Fruit fly (Drosophila melanogaster) whole organism, embryonic: ENCODE data around the gene Scm.
A peak's percentile ranks its signal among the peaks of the same experiment; 100 is the strongest.

Experiments used
- Abd-B ChIP-seq: fragments of 200-800 bp; sonication (Bioruptor generic); optimal IDR thresholded peaks from 2 replicates; lab custom pipeline; 2018; ENCODE audit warnings: missing biosample characterization, mild to moderate bottlenecking, missing genetic modification characterization, moderate library complexity
- Adf1 ChIP-seq: fragments of 200-800 bp; sonication (Bioruptor generic); IDR thresholded peaks from 2 replicates; pipeline ENCODE4 v1.3.6; 2022; ENCODE audit warnings: missing biosample characterization, missing genetic modification characterization
- Asciz ChIP-seq: fragments of 200-800 bp; sonication (Bioruptor generic); optimal IDR thresholded peaks from 2 replicates; lab custom pipeline; 2017; ENCODE audit warnings: missing biosample characterization, mild to moderate bottlenecking, missing genetic modification characterization, missing genetic modification reagents
- Atf3 ChIP-seq: fragments of 200-800 bp; sonication (Bioruptor generic); optimal IDR thresholded peaks from 3 replicates; lab custom pipeline; 2016; ENCODE audit warnings: missing biosample characterization, missing genetic modification characterization
- CG10274 ChIP-seq: fragments of 200-800 bp; sonication (Bioruptor generic); optimal IDR thresholded peaks from 3 replicates; lab custom pipeline; 2017; ENCODE audit warnings: missing biosample characterization, mild to moderate bottlenecking, missing genetic modification characterization
- CG12299 ChIP-seq: fragments of 200-800 bp; sonication (Bioruptor generic); optimal IDR thresholded peaks from 2 replicates; lab custom pipeline; 2018; ENCODE audit warnings: missing biosample characterization, mild to moderate bottlenecking, missing genetic modification characterization
- CG1233 ChIP-seq: fragments of 200-800 bp; sonication (Bioruptor generic); optimal IDR thresholded peaks from 4 replicates; lab custom pipeline; 2018; ENCODE audit warnings: missing biosample characterization, mild to moderate bottlenecking, missing genetic modification characterization
- CG13624 ChIP-seq: fragments of 200-800 bp; sonication (Bioruptor generic); optimal IDR thresholded peaks from 2 replicates; lab custom pipeline; 2016; ENCODE audit warnings: missing biosample characterization, missing genetic modification characterization
- CG1529 ChIP-seq: fragments of 200-800 bp; sonication (Bioruptor generic); optimal IDR thresholded peaks from 3 replicates; lab custom pipeline; 2018; ENCODE audit warnings: missing biosample characterization, missing genetic modification characterization
- CG1602 ChIP-seq: fragments of 200-800 bp; sonication (Bioruptor generic); optimal IDR thresholded peaks from 3 replicates; lab custom pipeline; 2016; ENCODE audit warnings: missing biosample characterization, missing genetic modification characterization
- CG2202 ChIP-seq: fragments of 200-800 bp; sonication (Bioruptor generic); optimal IDR thresholded peaks from 2 replicates; lab custom pipeline; 2018; ENCODE audit warnings: missing biosample characterization, mild to moderate bottlenecking, missing genetic modification characterization
- CG30020 ChIP-seq: fragments of 200-800 bp; optimal IDR thresholded peaks from 2 replicates; lab custom pipeline; 2019; ENCODE audit warnings: missing biosample characterization, mild to moderate bottlenecking, missing genetic modification characterization, moderate library complexity
- CG32772 ChIP-seq: fragments of 200-800 bp; sonication (Bioruptor generic); IDR thresholded peaks from 2 replicates; pipeline ENCODE4 v1.3.6; 2022; ENCODE audit warnings: missing biosample characterization, missing genetic modification characterization
- CG34224 ChIP-seq: fragments of 200-800 bp; sonication (Bioruptor generic); IDR thresholded peaks from 3 replicates; pipeline ENCODE4 v1.3.6; 2022; ENCODE audit warnings: missing biosample characterization, missing genetic modification characterization; ENCODE audit not compliant: partially characterized antibody
- CG4282 ChIP-seq: fragments of 200-800 bp; sonication (Bioruptor generic); optimal IDR thresholded peaks from 2 replicates; lab custom pipeline; 2016; ENCODE audit warnings: missing biosample characterization, missing genetic modification characterization
- CG6854 ChIP-seq: fragments of 200-800 bp; sonication (Bioruptor generic); optimal IDR thresholded peaks from 3 replicates; lab custom pipeline; 2017; ENCODE audit warnings: missing biosample characterization, mild to moderate bottlenecking, missing genetic modification characterization
- CG7786 ChIP-seq: fragments of 200-800 bp; sonication (Bioruptor generic); optimal IDR thresholded peaks from 2 replicates; lab custom pipeline; 2016; ENCODE audit warnings: missing biosample characterization, missing genetic modification characterization
- CkIIα-i1 ChIP-seq: fragments of 200-800 bp; sonication (Bioruptor generic); IDR thresholded peaks from 2 replicates; pipeline ENCODE4 v1.3.6; 2022; ENCODE audit warnings: missing biosample characterization, missing genetic modification characterization
- D19A ChIP-seq: fragments of 200-800 bp; optimal IDR thresholded peaks from 3 replicates; lab custom pipeline; 2019; ENCODE audit warnings: missing biosample characterization, mild to moderate bottlenecking, missing genetic modification characterization, moderate library complexity
- Dek ChIP-seq: fragments of 200-800 bp; sonication (Bioruptor generic); optimal IDR thresholded peaks from 3 replicates; lab custom pipeline; 2019; ENCODE audit warnings: missing biosample characterization, mild to moderate bottlenecking, missing genetic modification characterization, moderate library complexity
- Eip74EF ChIP-seq, 2 experiments: fragments of 200-800 bp in 1 of 2; fragments of >200 bp in 1 of 2; sonication (Bioruptor generic) in 1 of 2; optimal IDR thresholded peaks; 2 replicates each; lab custom pipeline; 2017 to 2019; ENCODE audit warnings: missing biosample characterization in 2 of 2, missing genetic modification characterization in 2 of 2, mild to moderate bottlenecking in 1 of 2, moderate library complexity in 1 of 2
- Gsc ChIP-seq: fragments of 200-800 bp; sonication (Bioruptor generic); IDR thresholded peaks from 2 replicates; pipeline ENCODE4 v1.3.6; 2022; ENCODE audit warnings: missing biosample characterization, missing genetic modification characterization
- HLH54F ChIP-seq: fragments of 200-800 bp; sonication (Bioruptor generic); optimal IDR thresholded peaks from 3 replicates; lab custom pipeline; 2016; ENCODE audit warnings: missing biosample characterization, missing genetic modification characterization
- Hmx ChIP-seq: fragments of 200-800 bp; sonication (Bioruptor generic); optimal IDR thresholded peaks from 2 replicates; lab custom pipeline; 2016; ENCODE audit warnings: missing biosample characterization, missing genetic modification characterization
- Jarid2 ChIP-seq: fragments of 200-800 bp; sonication (Bioruptor generic); optimal IDR thresholded peaks from 3 replicates; lab custom pipeline; 2017; ENCODE audit warnings: mild to moderate bottlenecking, missing biosample characterization, missing genetic modification reagents, missing genetic modification characterization
- Scr ChIP-seq: fragments of 200-800 bp; sonication (Bioruptor generic); IDR thresholded peaks from 2 replicates; pipeline ENCODE4 v1.3.6; 2022; ENCODE audit warnings: missing biosample characterization, missing genetic modification characterization; ENCODE audit not compliant: partially characterized antibody
- TFAM ChIP-seq: fragments of 200-800 bp; sonication (Bioruptor generic); optimal IDR thresholded peaks from 2 replicates; lab custom pipeline; 2017; ENCODE audit warnings: missing biosample characterization, missing genetic modification characterization, inconsistent platforms
- Vsx1 ChIP-seq: fragments of 200-800 bp; sonication (Bioruptor generic); optimal IDR thresholded peaks from 2 replicates; lab custom pipeline; 2017; ENCODE audit warnings: missing biosample characterization, mild to moderate bottlenecking, missing genetic modification characterization, missing genetic modification reagents
- ab ChIP-seq: fragments of 200-800 bp; sonication (Bioruptor generic); optimal IDR thresholded peaks from 2 replicates; lab custom pipeline; 2016; ENCODE audit warnings: missing biosample characterization, missing genetic modification characterization
- abd-A ChIP-seq: fragments of 200-800 bp; sonication (Bioruptor generic); optimal IDR thresholded peaks from 3 replicates; lab custom pipeline; 2019; ENCODE audit warnings: missing biosample characterization, mild to moderate bottlenecking, missing genetic modification characterization, moderate library complexity
- ap ChIP-seq: fragments of 200-800 bp; sonication (Bioruptor generic); IDR thresholded peaks from 2 replicates; pipeline ENCODE4 v1.3.6; 2022; ENCODE audit warnings: missing biosample characterization, missing genetic modification characterization
- bcd ChIP-seq: fragments of 200-800 bp; sonication (Bioruptor generic); optimal IDR thresholded peaks from 2 replicates; lab custom pipeline; 2017; ENCODE audit warnings: missing biosample characterization, mild to moderate bottlenecking, missing genetic modification characterization
- bigmax ChIP-seq: fragments of 200-800 bp; sonication (Bioruptor generic); optimal IDR thresholded peaks from 2 replicates; lab custom pipeline; 2018; ENCODE audit warnings: missing biosample characterization, mild to moderate bottlenecking, missing genetic modification characterization
- bsh ChIP-seq, 2 experiments: fragments of 200-800 bp; sonication (Bioruptor generic); optimal IDR thresholded peaks; 2 replicates each; lab custom pipeline; 2017 to 2018; ENCODE audit warnings: mild to moderate bottlenecking in 2 of 2, missing biosample characterization in 2 of 2, missing genetic modification characterization in 2 of 2, moderate library complexity in 1 of 2
- cad ChIP-seq: fragments of >200 bp; optimal IDR thresholded peaks from 2 replicates; lab custom pipeline; 2017; ENCODE audit warnings: missing biosample characterization, missing genetic modification characterization
- caup ChIP-seq: fragments of 200-800 bp; sonication (Bioruptor generic); optimal IDR thresholded peaks from 3 replicates; lab custom pipeline; 2017; ENCODE audit warnings: missing biosample characterization, mild to moderate bottlenecking, missing genetic modification characterization, moderate library complexity; ENCODE audit not compliant: severe bottlenecking
- crc ChIP-seq: fragments of 200-800 bp; sonication (Bioruptor generic); optimal IDR thresholded peaks from 2 replicates; lab custom pipeline; 2016; ENCODE audit warnings: missing biosample characterization, missing genetic modification characterization
- eve ChIP-seq, 2 experiments: fragments of >200 bp; optimal IDR thresholded peaks; 2 replicates each; lab custom pipeline; 2017; ENCODE audit warnings: missing biosample characterization in 2 of 2, missing genetic modification characterization in 2 of 2
- ftz-f1 ChIP-seq: fragments of 200-800 bp; sonication (Bioruptor generic); optimal IDR thresholded peaks from 2 replicates; lab custom pipeline; 2016; ENCODE audit warnings: missing biosample characterization, missing genetic modification characterization
- grn ChIP-seq: fragments of 200-800 bp; sonication (Bioruptor generic); optimal IDR thresholded peaks from 3 replicates; lab custom pipeline; 2017; ENCODE audit warnings: missing biosample characterization, missing genetic modification characterization
- jing ChIP-seq: fragments of 200-800 bp; sonication (Bioruptor generic); optimal IDR thresholded peaks from 2 replicates; lab custom pipeline; 2018; ENCODE audit warnings: missing biosample characterization, mild to moderate bottlenecking, missing genetic modification characterization
- nmo ChIP-seq: fragments of 200-800 bp; sonication (Bioruptor generic); optimal IDR thresholded peaks from 2 replicates; lab custom pipeline; 2018; ENCODE audit warnings: missing biosample characterization, mild to moderate bottlenecking, missing genetic modification characterization, moderate library complexity
- onecut ChIP-seq: fragments of 200-800 bp; sonication (Bioruptor generic); IDR thresholded peaks from 2 replicates; pipeline ENCODE4 v1.3.6; 2022; ENCODE audit warnings: missing biosample characterization, missing genetic modification characterization
- pan ChIP-seq, 4 experiments: fragments of >200 bp in 3 of 4; fragments of 200-800 bp in 1 of 4; sonication (Bioruptor generic) in 1 of 4; optimal IDR thresholded peaks in 3 of 4; IDR thresholded peaks in 1 of 4; 2 replicates each; pipeline versions ENCODE4 v1.3.6 to Lab custom; 2017 to 2022; ENCODE audit warnings: missing biosample characterization in 2 of 4, missing genetic modification characterization in 2 of 4, mixed read lengths in 1 of 4
- pros ChIP-seq: fragments of 200-800 bp; sonication (Bioruptor generic); optimal IDR thresholded peaks from 3 replicates; lab custom pipeline; 2019; ENCODE audit warnings: missing biosample characterization, mild to moderate bottlenecking, missing genetic modification characterization, moderate library complexity
- sens-2 ChIP-seq: fragments of 200-800 bp; sonication (Bioruptor generic); IDR thresholded peaks from 2 replicates; pipeline ENCODE4 v1.3.6; 2022; ENCODE audit warnings: missing biosample characterization, missing genetic modification characterization
- sr ChIP-seq: fragments of 200-800 bp; sonication (Bioruptor generic); IDR thresholded peaks from 3 replicates; pipeline ENCODE4 v1.3.6; 2022; ENCODE audit warnings: missing biosample characterization, missing genetic modification characterization
- trh ChIP-seq: fragments of 200-800 bp; sonication (Bioruptor generic); optimal IDR thresholded peaks from 2 replicates; lab custom pipeline; 2016; ENCODE audit warnings: missing biosample characterization, missing genetic modification characterization
- unpg ChIP-seq: fragments of 200-800 bp; sonication (Bioruptor generic); optimal IDR thresholded peaks from 3 replicates; lab custom pipeline; 2018; ENCODE audit warnings: missing biosample characterization, mild to moderate bottlenecking, missing genetic modification characterization, moderate library complexity
- yki ChIP-seq: fragments of >200 bp; optimal IDR thresholded peaks from 3 replicates; lab custom pipeline; 2018

The Scm gene

DNA sequence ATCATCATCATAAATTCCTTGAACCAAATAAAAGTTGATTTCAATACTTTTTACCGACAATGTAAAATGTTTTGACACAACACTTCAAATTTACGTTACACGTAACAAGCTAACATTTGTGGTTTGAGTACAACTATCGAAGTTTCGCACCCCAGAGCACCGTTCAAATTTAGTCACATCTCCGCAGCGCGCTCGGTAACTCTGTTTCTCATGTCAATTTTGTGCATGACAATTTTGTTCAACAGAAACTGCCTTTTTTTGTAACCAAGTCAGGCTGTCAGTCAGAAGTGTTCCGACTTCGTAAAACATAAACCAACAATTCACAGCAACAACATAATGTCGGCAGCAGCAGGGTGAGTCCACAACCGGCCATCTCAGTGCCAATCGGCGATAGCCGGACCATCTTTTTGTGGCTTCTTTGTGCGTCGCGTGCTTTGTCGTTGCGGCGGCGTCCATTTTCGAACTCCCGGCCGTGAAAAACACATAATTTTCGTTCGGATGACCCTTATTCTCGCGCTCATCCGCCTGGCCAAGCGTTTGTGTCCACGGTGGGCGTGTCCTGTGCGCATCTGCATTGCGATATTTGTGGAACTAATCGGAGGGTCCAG lies 40.4 kb upstream of the Scm start, which contains the start of gene p23 (continued):
- TF ChIP-seq CG12299 (tag; lab: Kevin White, UChicago) = no peak
- no peak for TF ChIP-seq CG1602 (GFP tag; lab: Kevin White, UChicago)
- no peak for TF ChIP-seq ab (GFP tag; lab: Kevin White, UChicago)
- TF ChIP-seq yki (lab: Kevin White, UChicago) = no peak
- no peak for TF ChIP-seq ap (GFP tag; lab: Robert Waterston, UW)
- peak; percentile 42; the same call in 1 of the 3 replicates for TF ChIP-seq CG34224 (GFP tag; lab: Robert Waterston, UW)
- TF ChIP-seq bcd (GFP tag; lab: Kevin White, UChicago) = no peak
- no peak for TF ChIP-seq ftz-f1
- no peak for TF ChIP-seq CG4282 (GFP tag; lab: Kevin White, UChicago)
- TF ChIP-seq unpg = no peak
- TF ChIP-seq CG6854 (GFP tag; lab: Kevin White, UChicago) = no peak
- peak; percentile 96 for TF ChIP-seq bigmax
- no peak for TF ChIP-seq Vsx1 (GFP tag; lab: Kevin White, UChicago)
- no peak for TF ChIP-seq D19A (tag; lab: Kevin White, UChicago)
- no peak for TF ChIP-seq bsh (GFP tag; optimal IDR thresholded peaks at IDR 0.05; lab: Kevin White, UChicago)
- TF ChIP-seq grn (GFP tag; lab: Kevin White, UChicago) = no peak
- TF ChIP-seq Dek = peak; percentile 32
- TF ChIP-seq TFAM = no peak
- no peak for TF ChIP-seq cad
- peak; percentile 43; the same call in 1 of the 2 replicates for TF ChIP-seq Scr (GFP tag; lab: Robert Waterston, UW)
- no peak for TF ChIP-seq CG2202
- no peak for TF ChIP-seq Hmx
- no peak for TF ChIP-seq sens-2 (GFP tag; lab: Robert Waterston, UW)
- TF ChIP-seq CG10274 (GFP tag; lab: Kevin White, UChicago) = no peak
- TF ChIP-seq pan (optimal IDR thresholded peaks at IDR 0.05; lab: Kevin White, UChicago) = no peak
- no peak for TF ChIP-seq pan (GFP tag; optimal IDR thresholded peaks at IDR 0.05 in 1 of 2, IDR thresholded peaks at IDR 0.05 in 1 of 2)
- TF ChIP-seq CkIIα-i1 = no peak
- TF ChIP-seq caup (GFP tag; lab: Kevin White, UChicago) = no peak
- no peak for TF ChIP-seq Asciz (GFP tag; lab: Kevin White, UChicago)
- TF ChIP-seq crc (GFP tag; lab: Kevin White, UChicago) = no peak
- no peak for TF ChIP-seq eve (GFP tag; optimal IDR thresholded peaks at IDR 0.05; lab: Kevin White, UChicago)
- peak; percentile 59 for TF ChIP-seq CG13624 (GFP tag; lab: Kevin White, UChicago)
- TF ChIP-seq pros = no peak
- TF ChIP-seq Eip74EF (GFP tag; optimal IDR thresholded peaks at IDR 0.05; lab: Kevin White, UChicago) = no peak
- TF ChIP-seq jing (GFP tag; lab: Kevin White, UChicago) = no peak
- no peak for TF ChIP-seq abd-A (tag; lab: Kevin White, UChicago)
- no peak for TF ChIP-seq CG7786
- TF ChIP-seq CG32772 (GFP tag; lab: Robert Waterston, UW) = no peak
- TF ChIP-seq trh (GFP tag; lab: Kevin White, UChicago) = no peak
- TF ChIP-seq onecut (GFP tag; lab: Robert Waterston, UW) = no peak
- TF ChIP-seq HLH54F = no peak
- TF ChIP-seq Adf1 (GFP tag; lab: Robert Waterston, UW) = no peak
- TF ChIP-seq Atf3 = no peak
- TF ChIP-seq Gsc (GFP tag; lab: Robert Waterston, UW) = no peak
- no peak for TF ChIP-seq Abd-B
- no peak for TF ChIP-seq CG1233 (GFP tag; lab: Kevin White, UChicago)
- TF ChIP-seq CG30020 = no peak
- TF ChIP-seq nmo = peak; percentile 49
- TF ChIP-seq Jarid2 = no peak
- TF ChIP-seq CG1529 (GFP tag; lab: Kevin White, UChicago) = no peak
- no peak for TF ChIP-seq sr (GFP tag; lab: Robert Waterston, UW)
